Worm (Caenorhabditis elegans) whole organism, mixed stage, embryonic: ENCODE data around the gene C06E2.9.

Source experiments
- bed-3 ChIP-seq: fragments of 200-800 bp; sonication (Bioruptor generic); optimal IDR thresholded peaks from 3 replicates; lab custom pipeline; 2018; ENCODE audit warnings: mild to moderate bottlenecking, missing genetic modification characterization, moderate library complexity, missing compliant biosample characterization
- blmp-1 ChIP-seq: fragments of 150-350 bp; optimal IDR thresholded peaks from 2 replicates; lab custom pipeline; 2014; ENCODE audit warnings: missing biosample characterization, missing genetic modification characterization
- ceh-39 ChIP-seq: fragments of 150-350 bp; optimal IDR thresholded peaks from 2 replicates; lab custom pipeline; 2014; ENCODE audit warnings: missing biosample characterization, missing genetic modification characterization
- ceh-43 ChIP-seq: fragments of 200-800 bp; sonication (Bioruptor generic); optimal IDR thresholded peaks from 2 replicates; lab custom pipeline; 2018; ENCODE audit warnings: mild to moderate bottlenecking, missing genetic modification characterization, moderate library complexity, missing compliant biosample characterization
- ceh-83 ChIP-seq: fragments of 200-800 bp; sonication (Bioruptor generic); optimal IDR thresholded peaks from 2 replicates; lab custom pipeline; 2018; ENCODE audit warnings: mild to moderate bottlenecking, missing genetic modification characterization, missing compliant biosample characterization
- ces-1 ChIP-seq: fragments of 150-350 bp; optimal IDR thresholded peaks from 2 replicates; lab custom pipeline; 2014; ENCODE audit warnings: missing biosample characterization, missing genetic modification reagents, missing genetic modification characterization
- cnd-1 ChIP-seq: fragments of 200-800 bp; sonication (Bioruptor generic); optimal IDR thresholded peaks from 2 replicates; lab custom pipeline; 2018; ENCODE audit warnings: mild to moderate bottlenecking, missing genetic modification characterization, missing compliant biosample characterization
- drap-1 ChIP-seq: fragments of 200-800 bp; sonication (Bioruptor generic); optimal IDR thresholded peaks from 3 replicates; lab custom pipeline; 2018; ENCODE audit warnings: mild to moderate bottlenecking, missing genetic modification characterization, missing compliant biosample characterization
- elt-1 ChIP-seq: sonication (generic microtip); optimal IDR thresholded peaks from 2 replicates; lab custom pipeline; 2017; ENCODE audit warnings: missing genetic modification characterization, mild to moderate bottlenecking, missing compliant biosample characterization, antibody characterized with exemption, moderate library complexity, borderline replicate concordance; ENCODE audit not compliant: insufficient read depth
- elt-3 ChIP-seq: fragments of 150-350 bp; optimal IDR thresholded peaks from 2 replicates; lab custom pipeline; 2014; ENCODE audit warnings: missing biosample characterization, missing genetic modification characterization
- ham-2 ChIP-seq: fragments of 200-800 bp; sonication (Bioruptor generic); optimal IDR thresholded peaks from 2 replicates; lab custom pipeline; 2018; ENCODE audit warnings: mild to moderate bottlenecking, missing genetic modification characterization, missing compliant biosample characterization
- hlh-1 ChIP-seq: fragments of 150-350 bp; optimal IDR thresholded peaks from 2 replicates; lab custom pipeline; 2014; ENCODE audit warnings: missing biosample characterization, missing genetic modification reagents, missing genetic modification characterization
- lin-13 ChIP-seq: fragments of 150-350 bp; optimal IDR thresholded peaks from 2 replicates; lab custom pipeline; 2014; ENCODE audit warnings: missing biosample characterization, missing genetic modification characterization
- lin-32 ChIP-seq: fragments of 200-800 bp; sonication (Bioruptor generic); optimal IDR thresholded peaks from 2 replicates; lab custom pipeline; 2018; ENCODE audit warnings: mild to moderate bottlenecking, missing genetic modification characterization, missing compliant biosample characterization
- lsy-2 ChIP-seq: fragments of 150-350 bp; optimal IDR thresholded peaks from 2 replicates; lab custom pipeline; 2014; ENCODE audit warnings: missing biosample characterization, missing genetic modification characterization
- mab-5 ChIP-seq: fragments of 150-350 bp; optimal IDR thresholded peaks from 2 replicates; lab custom pipeline; 2014; ENCODE audit warnings: missing biosample characterization, missing genetic modification characterization
- mep-1 ChIP-seq: fragments of 150-350 bp; optimal IDR thresholded peaks from 2 replicates; lab custom pipeline; 2017; ENCODE audit warnings: missing biosample characterization, missing genetic modification reagents, missing genetic modification characterization, inconsistent platforms
- nhr-12 ChIP-seq: fragments of 150-350 bp; optimal IDR thresholded peaks from 2 replicates; lab custom pipeline; 2014; ENCODE audit warnings: missing biosample characterization, missing genetic modification characterization
- nhr-2 ChIP-seq: fragments of 150-350 bp; optimal IDR thresholded peaks from 2 replicates; lab custom pipeline; 2014; ENCODE audit warnings: missing biosample characterization, missing genetic modification characterization
- nhr-237 ChIP-seq: fragments of 150-350 bp; optimal IDR thresholded peaks from 2 replicates; lab custom pipeline; 2014; ENCODE audit warnings: missing biosample characterization, missing genetic modification characterization
- nhr-28 ChIP-seq: fragments of 150-350 bp; optimal IDR thresholded peaks from 2 replicates; lab custom pipeline; 2014; ENCODE audit warnings: missing biosample characterization, missing genetic modification characterization
- nhr-76 ChIP-seq: sonication (generic microtip); optimal IDR thresholded peaks from 2 replicates; lab custom pipeline; 2017; ENCODE audit warnings: missing biosample characterization, missing genetic modification characterization
- pha-4 ChIP-seq: fragments of 150-350 bp; optimal IDR thresholded peaks from 2 replicates; lab custom pipeline; 2018; ENCODE audit warnings: missing biosample characterization, missing genetic modification reagents, missing genetic modification characterization
- sem-2 ChIP-seq: fragments of 200-800 bp; sonication (Bioruptor generic); optimal IDR thresholded peaks from 2 replicates; lab custom pipeline; 2018; ENCODE audit warnings: mild to moderate bottlenecking, missing genetic modification characterization, missing compliant biosample characterization
- snpc-4 ChIP-seq: fragments of 150-350 bp; optimal IDR thresholded peaks from 2 replicates; lab custom pipeline; 2014; ENCODE audit warnings: missing biosample characterization, missing genetic modification characterization
- sptf-1 ChIP-seq: sonication (generic microtip); optimal IDR thresholded peaks from 2 replicates; lab custom pipeline; 2017; ENCODE audit warnings: mild to moderate bottlenecking, missing genetic modification characterization, moderate library complexity, missing compliant biosample characterization
- tbx-8 ChIP-seq: fragments of 200-800 bp; sonication (Bioruptor generic); optimal IDR thresholded peaks from 2 replicates; lab custom pipeline; 2018; ENCODE audit warnings: mild to moderate bottlenecking, missing genetic modification characterization, moderate library complexity, missing compliant biosample characterization
- unc-120 ChIP-seq: sonication (generic microtip); optimal IDR thresholded peaks from 2 replicates; lab custom pipeline; 2017; ENCODE audit warnings: missing genetic modification characterization, missing compliant biosample characterization; ENCODE audit not compliant: poor library complexity, severe bottlenecking
- unc-39 ChIP-seq: fragments of 150-350 bp; optimal IDR thresholded peaks from 2 replicates; lab custom pipeline; 2014; ENCODE audit warnings: missing biosample characterization, missing genetic modification characterization
- unc-62 ChIP-seq: fragments of 150-350 bp; optimal IDR thresholded peaks from 2 replicates; lab custom pipeline; 2014; ENCODE audit warnings: missing biosample characterization, missing genetic modification reagents, missing genetic modification characterization
- zip-8 ChIP-seq: fragments of 150-350 bp; optimal IDR thresholded peaks from 2 replicates; lab custom pipeline; 2014; ENCODE audit warnings: missing biosample characterization, missing genetic modification characterization
- ztf-11 ChIP-seq: fragments of 150-350 bp; optimal IDR thresholded peaks from 2 replicates; lab custom pipeline; 2014; ENCODE audit warnings: missing biosample characterization, missing genetic modification characterization

The C06E2.9 gene

DNA sequence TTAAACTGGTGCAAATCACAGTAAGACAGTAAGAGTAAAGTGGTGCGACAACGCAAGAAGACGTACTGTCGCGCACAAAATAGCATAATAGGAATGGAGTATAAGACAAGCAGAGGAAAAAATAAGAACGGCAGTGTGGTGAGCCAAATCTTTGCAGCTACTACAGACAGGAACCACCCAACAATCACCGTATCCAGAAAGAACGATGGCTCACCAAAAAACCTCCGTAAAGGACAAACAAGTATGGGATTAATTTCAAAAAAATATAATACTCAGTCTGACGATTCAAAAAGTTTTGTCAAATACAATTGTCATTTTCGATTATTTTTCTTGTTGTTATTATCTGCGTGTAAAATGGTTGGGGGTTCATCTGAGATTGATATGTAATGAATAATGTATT, 6.6 kb upstream of the C06E2.9 start:
- no peak for TF ChIP-seq elt-1 (tag; lab: Kevin White, UChicago)
- TF ChIP-seq ztf-11 (tag; lab: Kevin White, UChicago) = no peak
- no peak for TF ChIP-seq nhr-2 (tag; lab: Kevin White, UChicago)
- no peak for TF ChIP-seq unc-120
- no peak for TF ChIP-seq lin-13 (tag; lab: Kevin White, UChicago)
- TF ChIP-seq sptf-1 = no peak
- TF ChIP-seq ces-1 (GFP tag; lab: Kevin White, UChicago) = no peak
- TF ChIP-seq mab-5 (tag; lab: Kevin White, UChicago) = no peak
- TF ChIP-seq nhr-76 (tag; lab: Kevin White, UChicago) = no peak
- TF ChIP-seq, all 35 proteins: peak for 0

DNA sequence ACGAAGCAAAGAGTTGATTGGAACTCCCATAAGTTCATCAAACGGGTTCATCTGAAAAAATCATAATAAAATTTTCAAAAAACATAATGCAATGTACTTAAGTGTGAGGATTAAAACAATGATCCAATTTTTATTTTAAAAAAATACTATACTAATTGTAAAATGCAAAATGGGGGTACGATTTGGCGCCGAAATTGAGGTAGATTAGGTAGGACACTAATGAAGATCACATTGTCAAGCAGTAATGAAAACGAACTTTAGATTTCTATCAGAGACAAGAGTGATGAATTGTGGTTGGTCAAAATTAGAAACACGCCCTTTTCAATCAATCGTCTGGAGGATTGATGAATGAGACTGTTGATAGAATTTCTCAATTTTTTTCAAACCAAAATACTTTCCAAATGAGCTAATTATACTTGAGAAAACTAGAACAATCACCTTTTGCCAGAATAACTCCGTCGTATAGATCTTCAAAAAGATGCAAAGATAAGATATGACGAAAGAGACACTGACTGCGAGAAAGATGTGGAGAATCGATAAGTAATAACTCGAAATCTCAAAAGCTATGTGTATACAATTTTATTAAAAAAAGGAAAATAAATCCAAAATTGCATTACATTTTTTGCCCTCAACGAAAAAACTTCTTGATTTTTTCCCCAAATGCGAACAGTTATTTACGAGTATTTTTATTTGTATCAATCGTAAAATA, 3.0 kb upstream of the C06E2.9 start, which contains the start of gene C06E2.5:
TSS of gene C06E2.5 (minus strand) at position 51 of the 709 bp plus-strand sequence.
- peak; percentile 96 for TF ChIP-seq elt-1 (tag; lab: Kevin White, UChicago)
- no peak for TF ChIP-seq unc-62 (GFP tag; lab: Kevin White, UChicago)

DNA sequence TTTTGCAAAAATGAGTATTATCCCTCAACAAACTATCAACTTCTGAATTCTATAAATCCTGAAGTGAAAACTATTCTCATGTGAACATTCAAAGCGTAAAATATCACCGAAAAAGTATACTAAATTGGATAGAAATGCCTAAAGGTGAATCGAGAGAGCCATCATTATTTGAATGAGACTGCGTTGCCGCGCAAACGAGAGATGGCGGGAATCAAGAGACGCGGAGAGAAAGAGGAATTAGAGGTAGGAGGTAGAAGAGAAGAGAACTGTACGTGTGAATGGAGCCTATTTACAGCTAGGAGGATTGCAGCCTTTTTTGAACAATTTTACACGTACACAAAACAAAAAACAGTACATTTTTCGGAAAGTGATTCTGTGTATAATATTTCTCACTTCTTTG, 1.5 kb upstream of the C06E2.9 start:
- TF ChIP-seq bed-3 = no peak
- TF ChIP-seq lin-32 (GFP tag; lab: Kevin White, UChicago) = no peak
- no peak for TF ChIP-seq elt-3 (tag; lab: Kevin White, UChicago)
- no peak for TF ChIP-seq zip-8 (tag; lab: Kevin White, UChicago)
- TF ChIP-seq snpc-4 = no peak
- no peak for TF ChIP-seq lsy-2
- no peak for TF ChIP-seq nhr-76 (tag; lab: Kevin White, UChicago)
- no peak for TF ChIP-seq nhr-12 (tag; lab: Kevin White, UChicago)
- no peak for TF ChIP-seq tbx-8
- no peak for TF ChIP-seq hlh-1 (tag; lab: Kevin White, UChicago)
- TF ChIP-seq ceh-43 (GFP tag; lab: Kevin White, UChicago) = no peak
- TF ChIP-seq ztf-11 (tag; lab: Kevin White, UChicago) = no peak
- no peak for TF ChIP-seq lin-13 (tag; lab: Kevin White, UChicago)
- TF ChIP-seq elt-1 (tag; lab: Kevin White, UChicago) = no peak
- no peak for TF ChIP-seq ceh-83
- TF ChIP-seq blmp-1 = no peak

DNA sequence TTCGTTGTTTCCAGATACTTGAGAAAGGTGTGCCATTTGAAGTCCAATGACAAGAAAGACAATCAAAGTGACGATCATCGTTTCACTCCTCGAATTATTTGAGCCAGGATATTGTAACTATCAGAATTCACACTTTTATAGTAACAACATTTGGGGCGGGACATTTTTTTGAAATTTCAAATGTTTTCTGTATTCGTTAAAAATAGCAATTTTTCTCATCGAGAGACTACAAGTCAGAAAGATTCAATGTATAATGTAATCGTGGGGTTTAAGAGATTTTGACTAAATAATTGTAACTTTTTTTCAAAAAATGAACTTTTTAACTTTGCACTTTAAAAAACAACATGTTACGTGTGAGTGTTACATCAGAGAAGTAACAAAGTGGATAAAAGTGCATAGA, 5.5 kb downstream of the C06E2.9 start, which contains the start of gene ins-9:
TSS of gene ins-9 (minus strand) at position 101 of the 400 bp plus-strand sequence.
- TF ChIP-seq nhr-2 (tag; lab: Kevin White, UChicago) (no peak), nhr-28 (tag; lab: Kevin White, UChicago) (no peak), unc-39 (tag; lab: Kevin White, UChicago) (no peak), sem-2 (GFP tag; lab: Kevin White, UChicago) (no peak), mab-5 (tag; lab: Kevin White, UChicago) (no peak), lin-32 (GFP tag; lab: Kevin White, UChicago) (no peak), pha-4 (tag; lab: Kevin White, UChicago) (no peak), cnd-1 (no peak), ham-2 (GFP tag; lab: Kevin White, UChicago) (no peak), blmp-1 (no peak), ceh-43 (GFP tag; lab: Kevin White, UChicago) (no peak), lsy-2 (no peak), hlh-1 (tag; lab: Kevin White, UChicago) (no peak)

DNA sequence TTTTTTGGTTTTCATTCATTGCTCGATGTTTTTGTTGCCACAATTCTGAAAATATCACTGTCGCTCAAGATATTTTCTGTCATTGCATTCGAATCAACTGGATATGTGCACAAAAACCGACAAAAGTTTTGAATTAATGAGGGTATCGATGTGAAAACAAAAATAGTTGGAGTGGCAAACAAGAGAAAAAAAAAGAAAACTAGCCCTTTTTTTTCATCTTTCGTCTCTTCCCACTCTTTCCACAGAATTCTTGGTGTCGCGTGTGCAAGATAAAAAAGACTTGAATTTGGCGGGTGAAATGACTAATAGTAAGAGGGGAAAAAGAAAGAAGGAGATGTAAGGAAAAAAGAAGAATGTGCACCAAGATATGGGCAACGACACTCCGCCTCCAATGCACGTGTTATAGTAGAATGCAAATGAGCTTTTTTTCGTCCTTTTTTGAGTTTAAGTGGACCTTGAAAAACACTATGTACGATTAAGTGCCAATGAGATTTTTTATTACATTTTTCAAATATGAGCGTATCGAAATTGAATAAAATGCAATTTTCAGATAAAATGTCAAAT, 8.1 kb downstream of the C06E2.9 start, which contains the start of the genes ubc-22 and ubc-21:
TSS of gene ubc-22 (minus strand) at position 51 of the 564 bp plus-strand sequence.
TSS of gene ubc-21 (plus strand) at position 514 of the 564 bp plus-strand sequence.
- TF ChIP-seq lsy-2 = no peak
- no peak for TF ChIP-seq snpc-4
- no peak for TF ChIP-seq hlh-1 (tag; lab: Kevin White, UChicago)
- no peak for TF ChIP-seq drap-1 (GFP tag; lab: Kevin White, UChicago)
- no peak for TF ChIP-seq tbx-8
- no peak for TF ChIP-seq nhr-28 (tag; lab: Kevin White, UChicago)
- no peak for TF ChIP-seq nhr-237 (tag; lab: Kevin White, UChicago)
- TF ChIP-seq sem-2 (GFP tag; lab: Kevin White, UChicago) = no peak
- TF ChIP-seq lin-13 (tag; lab: Kevin White, UChicago) = no peak
- TF ChIP-seq lin-32 (GFP tag; lab: Kevin White, UChicago) = no peak
- TF ChIP-seq ham-2 (GFP tag; lab: Kevin White, UChicago) = no peak
- no peak for TF ChIP-seq mab-5 (tag; lab: Kevin White, UChicago)
- no peak for TF ChIP-seq mep-1 (tag; lab: Kevin White, UChicago)
- TF ChIP-seq ceh-39 = no peak
- TF ChIP-seq, all 35 proteins: peak for 0
